Worm (Caenorhabditis elegans): Measurements from ENCODE around the gene Y22D7AR.14.

ce11 chrIII:1652925-1653324 is 36.9 kb downstream of the Y22D7AR.14 start:
- TF ChIP-seq lsy-2 (tag; optimal IDR thresholded peaks at IDR 0.05) (no peak), alr-1 (tag; optimal IDR thresholded peaks at IDR 0.05) (no peak), elt-3 (tag; optimal IDR thresholded peaks at IDR 0.05) (no peak), zag-1 (tag; optimal IDR thresholded peaks at IDR 0.05) (no peak), nhr-77 (tag; optimal IDR thresholded peaks at IDR 0.05) (no peak), ama-1 (optimal IDR thresholded peaks at IDR 0.05) (no peak), ceh-82 (tag; optimal IDR thresholded peaks at IDR 0.05) (no peak), ZK546.5 (tag; optimal IDR thresholded peaks at IDR 0.05) (no peak), skn-1 (tag; optimal IDR thresholded peaks at IDR 0.05) (no peak), ztf-11 (tag; optimal IDR thresholded peaks at IDR 0.05) (no peak), mdl-1 (tag; optimal IDR thresholded peaks at IDR 0.05) (no peak)

Data from whole organism, L2 larva.